Worm (Caenorhabditis elegans) whole organism, early embryonic: ENCODE results near the gene str-113.

ENCODE experiments used
- ama-1 ChIP-seq: fragments of 150-350 bp; optimal IDR thresholded peaks from 2 replicates; lab custom pipeline; 2014
- hmbx-1 ChIP-seq: sonication (generic microtip); optimal IDR thresholded peaks from 2 replicates; lab custom pipeline; 2016; ENCODE audit warnings: mild to moderate bottlenecking, missing genetic modification characterization, missing compliant biosample characterization
- pes-1 ChIP-seq: fragments of 200-800 bp; sonication (Bioruptor generic); IDR thresholded peaks from 2 replicates; pipeline ENCODE4 v1.3.6; 2022; ENCODE audit warnings: missing genetic modification reagents, missing genetic modification characterization, missing compliant biosample characterization
- sea-1 ChIP-seq: fragments of 200-800 bp; sonication (Bioruptor generic); conservative IDR thresholded peaks from 2 replicates; pipeline ENCODE4 v1.3.6; 2022; ENCODE audit warnings: missing genetic modification characterization, missing compliant biosample characterization

DNA sequence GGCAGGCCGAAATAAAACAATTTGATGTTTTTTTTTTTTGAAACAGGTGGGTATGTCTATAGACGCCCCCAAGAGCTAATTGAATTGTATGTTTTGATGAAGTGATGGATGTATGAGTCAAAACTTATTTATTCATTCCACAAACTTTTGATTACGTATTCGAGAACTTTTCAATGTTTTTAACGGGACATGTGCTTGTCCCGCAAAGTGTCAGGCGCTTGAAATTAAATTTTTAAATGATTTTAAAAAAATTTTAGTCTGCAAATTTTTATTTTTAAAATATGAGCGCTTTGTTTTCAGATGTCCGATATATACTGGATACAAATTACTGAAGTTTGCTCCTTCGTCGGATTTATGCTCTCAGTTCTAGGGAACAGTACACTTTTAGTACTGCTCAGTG, 17.3 kb downstream of the str-113 start, which contains the start of gene str-114:
- TF ChIP-seq sea-1 (no peak), ama-1 (no peak), hmbx-1 (tag; lab: Kevin White, UChicago) (no peak), pes-1 (no peak)
